Fruit fly (Drosophila melanogaster): ENCODE data around the gene CG10588.

CG10588 gene

DNA sequence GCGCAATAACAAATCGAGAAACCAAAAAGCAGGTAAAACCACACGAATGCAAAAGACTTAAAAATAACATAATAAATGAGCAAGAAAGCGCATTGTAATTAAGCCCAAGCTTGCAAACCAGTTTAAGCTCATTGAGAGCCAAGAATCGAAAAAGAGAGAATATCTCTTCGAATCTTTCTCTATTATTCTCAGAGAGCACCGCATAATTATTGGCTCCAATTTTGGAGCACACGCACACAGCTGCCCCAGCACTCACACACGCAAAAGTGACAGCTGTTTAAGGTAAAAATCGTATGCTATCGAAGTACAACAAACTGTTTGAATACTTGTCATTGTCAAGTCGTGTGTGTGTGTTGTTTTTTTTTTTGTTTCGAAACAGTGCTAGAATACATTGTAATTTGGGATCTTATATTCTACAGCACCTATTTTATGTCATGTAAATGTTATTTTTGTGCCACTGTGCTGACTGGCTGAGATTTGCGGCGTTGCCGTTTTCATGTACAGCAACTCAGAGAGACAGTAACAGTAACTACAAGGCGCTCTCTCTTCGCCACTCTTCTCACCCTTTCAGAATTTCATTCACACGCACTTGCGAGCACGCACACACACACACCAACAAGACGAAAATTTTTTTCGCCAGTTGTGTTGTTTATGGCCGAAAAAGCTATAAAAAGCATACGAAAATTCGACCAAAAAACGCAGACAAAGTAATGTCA is 52.8 kb downstream of the CG10588 start (continued):
- peak; percentile 48 for TF ChIP-seq caup (GFP tag; optimal IDR thresholded peaks at IDR 0.05; ENCODE audit: severe bottlenecking)
- TF ChIP-seq wdn (GFP tag; IDR thresholded peaks at IDR 0.05), result 0 out of 2 replicates have a peak, but pooled peaks have one; percentile 43
- peak; percentile 60 for TF ChIP-seq CG9727 (GFP tag; optimal IDR thresholded peaks at IDR 0.05)
- TF ChIP-seq esg (GFP tag; conservative IDR thresholded peaks at IDR 0.05), result peak; percentile 42
- TF ChIP-seq CG12219 (GFP tag; optimal IDR thresholded peaks at IDR 0.05), result no peak
- TF ChIP-seq hkb (optimal IDR thresholded peaks at IDR 0.05), result no peak
- peak; percentile 70 for TF ChIP-seq hkb (GFP tag; IDR thresholded peaks at IDR 0.05)
- no peak for TF ChIP-seq Sin3A (optimal IDR thresholded peaks at IDR 0.05)
- peak; percentile 60 for TF ChIP-seq CG17328 (GFP tag; IDR thresholded peaks at IDR 0.05)
- TF ChIP-seq CG31365 (tag; optimal IDR thresholded peaks at IDR 0.05), result no peak
- peak; percentile 75 for TF ChIP-seq Atf6 (GFP tag; IDR thresholded peaks at IDR 0.05)
- peak; percentile 69 for TF ChIP-seq CG11695 (GFP tag; IDR thresholded peaks at IDR 0.05)
- peak; percentile 83 for TF ChIP-seq ci (GFP tag; IDR thresholded peaks at IDR 0.05)
- peak; percentile 8 for TF ChIP-seq Hr3 (GFP tag; optimal IDR thresholded peaks at IDR 0.05)
- peak; percentile 73 for TF ChIP-seq CHES-1-like (GFP tag; optimal IDR thresholded peaks at IDR 0.05)
- TF ChIP-seq Atf3 (GFP tag; optimal IDR thresholded peaks at IDR 0.05), result no peak
- TF ChIP-seq sd (tag; optimal IDR thresholded peaks at IDR 0.05), result peak; percentile 15
- peak; percentile 82 for TF ChIP-seq pros (GFP tag; optimal IDR thresholded peaks at IDR 0.05)
- peak; percentile 74 for TF ChIP-seq CG18599 (GFP tag; optimal IDR thresholded peaks at IDR 0.05)
- no peak for TF ChIP-seq btn (GFP tag; optimal IDR thresholded peaks at IDR 0.05)
- peak; percentile 22 for TF ChIP-seq tin (GFP tag; optimal IDR thresholded peaks at IDR 0.05)
- no peak for TF ChIP-seq Dll (GFP tag; IDR thresholded peaks at IDR 0.05; ENCODE audit: partially characterized antibody)
- TF ChIP-seq Med (GFP tag), result peak; percentile 84
- TF ChIP-seq CG34376 (GFP tag; optimal IDR thresholded peaks at IDR 0.05), result peak; percentile 38
- TF ChIP-seq pum (GFP tag; optimal IDR thresholded peaks at IDR 0.05), result peak; percentile 5
- TF ChIP-seq CG6854 (GFP tag; optimal IDR thresholded peaks at IDR 0.05), result peak; percentile 43
- peak; percentile 54 for TF ChIP-seq PHDP (tag; optimal IDR thresholded peaks at IDR 0.05)
- TF ChIP-seq CG12659 (GFP tag; optimal IDR thresholded peaks at IDR 0.05), result peak; percentile 30
- TF ChIP-seq slbo (GFP tag; IDR thresholded peaks at IDR 0.05), result peak; percentile 70
- no peak for TF ChIP-seq CG11085 (GFP tag; IDR thresholded peaks at IDR 0.05)
- TF ChIP-seq Hr39 (optimal IDR thresholded peaks at IDR 0.05), result no peak
- TF ChIP-seq CG17359 (tag; optimal IDR thresholded peaks at IDR 0.05), result peak; percentile 60
- peak; percentile 35 for TF ChIP-seq CG6813 (GFP tag; optimal IDR thresholded peaks at IDR 0.05)
- no peak for TF ChIP-seq sima (GFP tag; optimal IDR thresholded peaks at IDR 0.05)
- TF ChIP-seq h (optimal IDR thresholded peaks at IDR 0.05), result no peak
- no peak for TF ChIP-seq Kr (GFP tag; optimal IDR thresholded peaks at IDR 0.05)
- TF ChIP-seq CG14050 (GFP tag; IDR thresholded peaks at IDR 0.05), result 0 out of 3 replicates have a peak, but pooled peaks have one; percentile 49
- no peak for TF ChIP-seq Mes4 (GFP tag; optimal IDR thresholded peaks at IDR 0.05)
- peak; percentile 47 for TF ChIP-seq ATbp (GFP tag; optimal IDR thresholded peaks at IDR 0.05)
- TF ChIP-seq BEAF-32 (GFP tag; optimal IDR thresholded peaks at IDR 0.05), result no peak
- peak; percentile 40; the same call in 1 of the 2 replicates for TF ChIP-seq H2.0 (GFP tag; IDR thresholded peaks at IDR 0.05)
- TF ChIP-seq dimm (GFP tag; IDR thresholded peaks at IDR 0.05), result no peak
- TF ChIP-seq CG6272 (GFP tag; IDR thresholded peaks at IDR 0.05), result no peak
- TF ChIP-seq CG15011 (GFP tag; optimal IDR thresholded peaks at IDR 0.05), result no peak
- no peak for TF ChIP-seq bowl (GFP tag; IDR thresholded peaks at IDR 0.05)
- peak; percentile 27 for TF ChIP-seq CG18619 (GFP tag; optimal IDR thresholded peaks at IDR 0.05)
- no peak for TF ChIP-seq CG17912 (GFP tag; optimal IDR thresholded peaks at IDR 0.05)
- TF ChIP-seq CG5245 (GFP tag; optimal IDR thresholded peaks at IDR 0.05), result no peak
- TF ChIP-seq CG8924 (tag; optimal IDR thresholded peaks at IDR 0.05), result peak; percentile 24
- TF ChIP-seq CG2889 (GFP tag; IDR thresholded peaks at IDR 0.05), result peak; percentile 70; the same call in 1 of the 3 replicates
- TF ChIP-seq Xrp1 (GFP tag; IDR thresholded peaks at IDR 0.05), result peak; percentile 72

Data from whole organism, embryonic.